Worm (Caenorhabditis elegans): ENCODE results near the gene F45E12.6.

F45E12.6 gene

ce11 chrII:7264675-7265074 lies 49.3 kb downstream of the F45E12.6 start (continued):
- TF ChIP-seq ceh-28 (tag; optimal IDR thresholded peaks at IDR 0.05) (no peak), ceh-82 (tag; optimal IDR thresholded peaks at IDR 0.05) (no peak), mes-2 (tag; optimal IDR thresholded peaks at IDR 0.05; ENCODE audit: poor library complexity, severe bottlenecking) (no peak), snpc-1.2 (GFP tag; IDR thresholded peaks at IDR 0.05) (no peak), aha-1 (tag) (no peak), hif-1 (tag; optimal IDR thresholded peaks at IDR 0.05) (no peak), mxl-3 (GFP tag; optimal IDR thresholded peaks at IDR 0.05) (peak; percentile 48), madf-5 (GFP tag; IDR thresholded peaks at IDR 0.05) (no peak), R02D3.7 (tag; optimal IDR thresholded peaks at IDR 0.05) (no peak), pha-4 (GFP tag; IDR thresholded peaks at IDR 0.05) (no peak), pha-4 (tag; optimal IDR thresholded peaks at IDR 0.05) (no peak), attf-4 (tag; optimal IDR thresholded peaks at IDR 0.05) (no peak), ZK337.2 (GFP tag; IDR thresholded peaks at IDR 0.05) (no peak), lin-39 (tag; optimal IDR thresholded peaks at IDR 0.05) (no peak), dve-1 (tag; optimal IDR thresholded peaks at IDR 0.05; ENCODE audit: insufficient read depth) (peak; percentile 65), nhr-42 (GFP tag; IDR thresholded peaks at IDR 0.05) (no peak), snpc-4 (tag; optimal IDR thresholded peaks at IDR 0.05) (no peak), nhr-77 (tag; optimal IDR thresholded peaks at IDR 0.05) (peak; percentile 71), hlh-30 (tag; optimal IDR thresholded peaks at IDR 0.05; ENCODE audit: insufficient read depth) (peak; percentile 72), zfp-2 (tag; optimal IDR thresholded peaks at IDR 0.05) (no peak), pqm-1 (tag; optimal IDR thresholded peaks at IDR 0.05) (peak; percentile 70), nhr-11 (tag; optimal IDR thresholded peaks at IDR 0.05) (no peak), zfp-3 (GFP tag; conservative IDR thresholded peaks at IDR 0.05) (no peak), daf-16 (GFP tag; optimal IDR thresholded peaks at IDR 0.05) (no peak), daf-16 (tag; optimal IDR thresholded peaks at IDR 0.05) (peak; percentile 93), egl-27 (tag; optimal IDR thresholded peaks at IDR 0.05) (no peak), Y48G9A.11 (GFP tag; IDR thresholded peaks at IDR 0.05) (no peak), arid-1 (GFP tag; conservative IDR thresholded peaks at IDR 0.05) (no peak), daf-8 (GFP tag; IDR thresholded peaks at IDR 0.05) (no peak), lin-1 (GFP tag; IDR thresholded peaks at IDR 0.05) (no peak), nhr-25 (tag; optimal IDR thresholded peaks at IDR 0.05; ENCODE audit: borderline replicate concordance, insufficient read depth) (no peak), tra-1 (GFP tag; IDR thresholded peaks at IDR 0.05) (no peak), unc-62 (GFP tag; optimal IDR thresholded peaks at IDR 0.05 in 1 of 2) (no peak), unc-62 (tag; optimal IDR thresholded peaks at IDR 0.05) (no peak), hlh-11 (tag; optimal IDR thresholded peaks at IDR 0.05) (peak; percentile 77)

Measured in whole organism, L4 larva.